Fruit fly (Drosophila melanogaster) whole organism, embryonic: ENCODE data around the gene PIP82.

Experiments used
- B-H2 ChIP-seq: fragments of 200-800 bp; sonication (Bioruptor generic); optimal IDR thresholded peaks from 2 replicates; lab custom pipeline; 2018; ENCODE audit warnings: missing biosample characterization, mild to moderate bottlenecking, missing genetic modification characterization
- CG12071 ChIP-seq: fragments of 200-800 bp; sonication (Bioruptor generic); optimal IDR thresholded peaks from 3 replicates; lab custom pipeline; 2018; ENCODE audit warnings: missing biosample characterization, mild to moderate bottlenecking, missing genetic modification characterization
- CG12104 ChIP-seq: fragments of 200-800 bp; sonication (Bioruptor generic); optimal IDR thresholded peaks from 3 replicates; lab custom pipeline; 2016; ENCODE audit warnings: missing biosample characterization, missing genetic modification characterization
- CG12219 ChIP-seq: fragments of 200-800 bp; sonication (Bioruptor generic); optimal IDR thresholded peaks from 3 replicates; lab custom pipeline; 2018; ENCODE audit warnings: missing biosample characterization, mild to moderate bottlenecking, missing genetic modification characterization
- CG13296 ChIP-seq: fragments of 200-800 bp; sonication (Bioruptor generic); optimal IDR thresholded peaks from 3 replicates; lab custom pipeline; 2018; ENCODE audit warnings: missing biosample characterization, mild to moderate bottlenecking, missing genetic modification characterization
- CG13775 ChIP-seq: fragments of 200-800 bp; sonication (Bioruptor generic); optimal IDR thresholded peaks from 3 replicates; lab custom pipeline; 2017; ENCODE audit warnings: missing biosample characterization, mild to moderate bottlenecking, missing genetic modification characterization
- CG14710 ChIP-seq: fragments of 200-800 bp; sonication (Bioruptor generic); optimal IDR thresholded peaks from 3 replicates; lab custom pipeline; 2019; ENCODE audit warnings: missing biosample characterization, mild to moderate bottlenecking, missing genetic modification characterization, moderate library complexity
- CG1529 ChIP-seq: fragments of 200-800 bp; sonication (Bioruptor generic); optimal IDR thresholded peaks from 3 replicates; lab custom pipeline; 2018; ENCODE audit warnings: missing biosample characterization, missing genetic modification characterization
- CG15696 ChIP-seq: fragments of 200-800 bp; sonication (Bioruptor generic); optimal IDR thresholded peaks from 2 replicates; lab custom pipeline; 2019; ENCODE audit warnings: missing biosample characterization, mild to moderate bottlenecking, missing genetic modification characterization, moderate library complexity
- CG17612 ChIP-seq: fragments of 200-800 bp; sonication (Bioruptor generic); IDR thresholded peaks from 2 replicates; pipeline ENCODE4 v1.3.6; 2022; ENCODE audit warnings: missing biosample characterization, missing genetic modification characterization
- CG18619 ChIP-seq: fragments of 200-800 bp; sonication (Bioruptor generic); optimal IDR thresholded peaks from 3 replicates; lab custom pipeline; 2017; ENCODE audit warnings: missing biosample characterization, mild to moderate bottlenecking, missing genetic modification characterization
- CG2678 ChIP-seq: fragments of 200-800 bp; sonication (Bioruptor generic); optimal IDR thresholded peaks from 3 replicates; lab custom pipeline; 2019; ENCODE audit warnings: missing biosample characterization, mild to moderate bottlenecking, missing genetic modification characterization, moderate library complexity
- CG30403 ChIP-seq: fragments of 200-800 bp; sonication (Bioruptor generic); optimal IDR thresholded peaks from 3 replicates; lab custom pipeline; 2016; ENCODE audit warnings: missing biosample characterization, missing genetic modification characterization
- CG30431 ChIP-seq: fragments of 200-800 bp; sonication (Bioruptor generic); optimal IDR thresholded peaks from 2 replicates; lab custom pipeline; 2017; ENCODE audit warnings: missing biosample characterization, missing genetic modification characterization
- CG31388 ChIP-seq: fragments of 200-800 bp; sonication (Bioruptor generic); optimal IDR thresholded peaks from 2 replicates; lab custom pipeline; 2016; ENCODE audit warnings: missing biosample characterization, missing genetic modification characterization
- CG32767 ChIP-seq: fragments of 200-800 bp; sonication (Bioruptor generic); IDR thresholded peaks from 2 replicates; pipeline ENCODE4 v1.3.6; 2022; ENCODE audit warnings: missing biosample characterization, missing genetic modification characterization
- CG33213 ChIP-seq: fragments of 200-800 bp; sonication (Bioruptor generic); optimal IDR thresholded peaks from 3 replicates; lab custom pipeline; 2016; ENCODE audit warnings: missing biosample characterization, missing genetic modification characterization
- CG34422 ChIP-seq: fragments of 200-800 bp; sonication (Bioruptor generic); IDR thresholded peaks from 3 replicates; pipeline ENCODE4 v1.3.6; 2022; ENCODE audit warnings: missing biosample characterization, missing genetic modification characterization
- CG42726 ChIP-seq: fragments of 200-800 bp; sonication (Bioruptor generic); IDR thresholded peaks from 2 replicates; pipeline ENCODE4 v1.3.6; 2022; ENCODE audit warnings: missing biosample characterization, missing genetic modification characterization; ENCODE audit not compliant: partially characterized antibody
- CG7357 ChIP-seq: fragments of 200-800 bp; sonication (Bioruptor generic); IDR thresholded peaks from 3 replicates; pipeline ENCODE4 v1.3.6; 2022; ENCODE audit warnings: missing biosample characterization, missing genetic modification characterization
- CG8388 ChIP-seq: fragments of 200-800 bp; sonication (Bioruptor generic); optimal IDR thresholded peaks from 2 replicates; lab custom pipeline; 2019; ENCODE audit warnings: missing biosample characterization, mild to moderate bottlenecking, missing genetic modification characterization, moderate library complexity
- CG8478 ChIP-seq: fragments of >200 bp; optimal IDR thresholded peaks from 2 replicates; lab custom pipeline; 2018
- CTCF ChIP-seq: fragments of 200-800 bp; sonication (Bioruptor generic); optimal IDR thresholded peaks from 2 replicates; lab custom pipeline; 2017; ENCODE audit warnings: missing biosample characterization, mild to moderate bottlenecking, missing genetic modification characterization, moderate library complexity
- Drgx ChIP-seq: fragments of 200-800 bp; sonication (Bioruptor generic); IDR thresholded peaks from 2 replicates; pipeline ENCODE4 v1.3.6; 2022; ENCODE audit warnings: missing biosample characterization, missing genetic modification characterization
- Mes4 ChIP-seq: fragments of 200-800 bp; sonication (Bioruptor generic); optimal IDR thresholded peaks from 2 replicates; lab custom pipeline; 2016; ENCODE audit warnings: missing biosample characterization, missing genetic modification characterization
- Rfx ChIP-seq: fragments of 200-800 bp; sonication (Bioruptor generic); IDR thresholded peaks from 2 replicates; pipeline ENCODE4 v1.3.6; 2022; ENCODE audit warnings: missing biosample characterization, missing genetic modification characterization
- Sox100B ChIP-seq: fragments of 200-800 bp; sonication (Bioruptor generic); optimal IDR thresholded peaks from 3 replicates; lab custom pipeline; 2018; ENCODE audit warnings: missing biosample characterization, mild to moderate bottlenecking, missing genetic modification characterization
- Ssrp ChIP-seq: fragments of 200-800 bp; sonication (Bioruptor generic); optimal IDR thresholded peaks from 2 replicates; lab custom pipeline; 2018; ENCODE audit warnings: missing biosample characterization, mild to moderate bottlenecking, missing genetic modification characterization, moderate library complexity
- ato ChIP-seq: fragments of 200-800 bp; sonication (Bioruptor generic); IDR thresholded peaks from 2 replicates; pipeline ENCODE4 v1.3.6; 2022; ENCODE audit warnings: missing biosample characterization, missing genetic modification characterization; ENCODE audit not compliant: partially characterized antibody
- bsh ChIP-seq, 2 experiments: fragments of 200-800 bp; sonication (Bioruptor generic); optimal IDR thresholded peaks; 2 replicates each; lab custom pipeline; 2017 to 2018; ENCODE audit warnings: mild to moderate bottlenecking in 2 of 2, missing biosample characterization in 2 of 2, missing genetic modification characterization in 2 of 2, moderate library complexity in 1 of 2
- chn ChIP-seq: fragments of 200-800 bp; sonication (Bioruptor generic); optimal IDR thresholded peaks from 2 replicates; lab custom pipeline; 2016; ENCODE audit warnings: missing biosample characterization, missing genetic modification characterization
- crol ChIP-seq: fragments of 200-800 bp; sonication (Bioruptor generic); IDR thresholded peaks from 2 replicates; pipeline ENCODE4 v1.3.6; 2022; ENCODE audit warnings: missing biosample characterization, missing genetic modification characterization
- da ChIP-seq: fragments of 200-800 bp; sonication (Bioruptor generic); optimal IDR thresholded peaks from 2 replicates; lab custom pipeline; 2016; ENCODE audit warnings: missing biosample characterization, missing genetic modification characterization
- dmrt11E ChIP-seq: fragments of 200-800 bp; sonication (Bioruptor generic); optimal IDR thresholded peaks from 3 replicates; lab custom pipeline; 2018; ENCODE audit warnings: missing biosample characterization, mild to moderate bottlenecking, missing genetic modification characterization, moderate library complexity
- ewg ChIP-seq: fragments of 200-800 bp; sonication (Bioruptor generic); optimal IDR thresholded peaks from 3 replicates; lab custom pipeline; 2017; ENCODE audit warnings: mild to moderate bottlenecking, missing biosample characterization, missing genetic modification reagents, missing genetic modification characterization
- ftz-f1 ChIP-seq: fragments of 200-800 bp; sonication (Bioruptor generic); optimal IDR thresholded peaks from 2 replicates; lab custom pipeline; 2016; ENCODE audit warnings: missing biosample characterization, missing genetic modification characterization
- jigr1 ChIP-seq: fragments of 200-800 bp; sonication (Bioruptor generic); IDR thresholded peaks from 3 replicates; pipeline ENCODE4 v1.3.6; 2022; ENCODE audit warnings: missing biosample characterization, missing genetic modification characterization
- jing ChIP-seq: fragments of 200-800 bp; sonication (Bioruptor generic); optimal IDR thresholded peaks from 2 replicates; lab custom pipeline; 2018; ENCODE audit warnings: missing biosample characterization, mild to moderate bottlenecking, missing genetic modification characterization
- org-1 ChIP-seq: fragments of 200-800 bp; sonication (Bioruptor generic); optimal IDR thresholded peaks from 2 replicates; lab custom pipeline; 2017; ENCODE audit warnings: missing biosample characterization, missing genetic modification characterization
- pan ChIP-seq, 4 experiments: fragments of >200 bp in 3 of 4; fragments of 200-800 bp in 1 of 4; sonication (Bioruptor generic) in 1 of 4; optimal IDR thresholded peaks in 3 of 4; IDR thresholded peaks in 1 of 4; 2 replicates each; pipeline versions ENCODE4 v1.3.6 to Lab custom; 2017 to 2022; ENCODE audit warnings: missing biosample characterization in 2 of 4, missing genetic modification characterization in 2 of 4, mixed read lengths in 1 of 4
- pho ChIP-seq: fragments of 200-800 bp; sonication (Bioruptor generic); optimal IDR thresholded peaks from 2 replicates; lab custom pipeline; 2016; ENCODE audit warnings: missing biosample characterization, missing genetic modification characterization
- pnt ChIP-seq: fragments of 200-800 bp; sonication (Bioruptor generic); optimal IDR thresholded peaks from 3 replicates; lab custom pipeline; 2016; ENCODE audit warnings: missing biosample characterization, missing genetic modification characterization
- rib ChIP-seq: fragments of 200-800 bp; sonication (Bioruptor generic); IDR thresholded peaks from 2 replicates; pipeline ENCODE4 v1.3.6; 2022; ENCODE audit warnings: missing biosample characterization, missing genetic modification characterization
- ro ChIP-seq: fragments of 200-800 bp; sonication (Bioruptor generic); IDR thresholded peaks from 2 replicates; pipeline ENCODE4 v1.3.6; 2022; ENCODE audit warnings: missing biosample characterization, missing genetic modification characterization
- scrt ChIP-seq: fragments of 200-800 bp; sonication (Bioruptor generic); optimal IDR thresholded peaks from 2 replicates; lab custom pipeline; 2018; ENCODE audit warnings: missing biosample characterization, mild to moderate bottlenecking, missing genetic modification characterization, moderate library complexity
- seq ChIP-seq: fragments of 200-800 bp; sonication (Bioruptor generic); IDR thresholded peaks from 2 replicates; pipeline ENCODE4 v1.3.6; 2022; ENCODE audit warnings: missing biosample characterization, missing genetic modification characterization
- sob ChIP-seq: fragments of 200-800 bp; sonication (Bioruptor generic); IDR thresholded peaks from 2 replicates; pipeline ENCODE4 v1.3.6; 2022; ENCODE audit warnings: missing biosample characterization, missing genetic modification characterization
- tio ChIP-seq: fragments of 200-800 bp; sonication (Bioruptor generic); optimal IDR thresholded peaks from 2 replicates; lab custom pipeline; 2017; ENCODE audit warnings: missing biosample characterization, missing genetic modification characterization, inconsistent platforms
- unc-4 ChIP-seq: fragments of 200-800 bp; sonication (Bioruptor generic); IDR thresholded peaks from 2 replicates; pipeline ENCODE4 v1.3.6; 2022; ENCODE audit warnings: missing biosample characterization, missing genetic modification characterization; ENCODE audit not compliant: partially characterized antibody
- vfl ChIP-seq: fragments of 200-800 bp; sonication (Bioruptor generic); optimal IDR thresholded peaks from 2 replicates; lab custom pipeline; 2016; ENCODE audit warnings: missing biosample characterization, missing genetic modification characterization
- zfh1 ChIP-seq: fragments of 200-800 bp; sonication (Bioruptor generic); IDR thresholded peaks from 3 replicates; pipeline ENCODE4 v1.3.6; 2022; ENCODE audit warnings: missing biosample characterization, missing genetic modification characterization

The PIP82 gene

DNA sequence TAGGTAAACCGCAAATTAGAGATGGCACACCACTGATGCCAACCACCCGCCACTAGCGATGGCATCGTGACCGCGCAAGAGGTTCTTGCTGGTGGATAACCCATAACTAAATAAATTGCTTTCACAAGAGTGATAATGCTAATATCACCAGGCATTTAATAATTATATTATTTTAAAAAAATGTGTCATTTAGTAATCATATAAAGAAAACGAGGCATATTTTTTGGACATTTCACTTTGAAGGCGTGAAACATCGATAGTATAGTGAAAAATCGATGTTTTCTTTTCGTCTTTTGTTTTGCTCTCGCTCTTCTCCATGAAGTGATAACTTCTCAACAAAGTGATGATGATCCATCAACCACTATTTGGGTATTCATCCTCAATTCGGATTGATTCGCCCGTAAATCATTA is 29.3 kb upstream of the PIP82 start, which contains the start of gene IntS4 (continued):
- TF ChIP-seq CG13775, result peak; percentile 73
- peak; percentile 73 for TF ChIP-seq CG30403 (GFP tag; lab: Kevin White, UChicago)
- no peak for TF ChIP-seq ewg (GFP tag; lab: Kevin White, UChicago)
- TF ChIP-seq Sox100B (GFP tag; lab: Kevin White, UChicago), result peak; percentile 42
- peak; percentile 44 for TF ChIP-seq pnt
- TF ChIP-seq CG17612 (GFP tag; lab: Robert Waterston, UW), result no peak
- no peak for TF ChIP-seq jing (GFP tag; lab: Kevin White, UChicago)
- TF ChIP-seq pan (optimal IDR thresholded peaks at IDR 0.05; lab: Kevin White, UChicago), result no peak
- TF ChIP-seq pan (GFP tag; optimal IDR thresholded peaks at IDR 0.05 in 1 of 2, IDR thresholded peaks at IDR 0.05 in 1 of 2), result peak in 1 of 2 experiments; percentile 54
- TF ChIP-seq ftz-f1, result peak; percentile 56
- TF ChIP-seq CTCF (GFP tag; lab: Kevin White, UChicago), result no peak
- TF ChIP-seq CG13296 (GFP tag; lab: Kevin White, UChicago), result peak; percentile 55
- TF ChIP-seq zfh1 (GFP tag; lab: Robert Waterston, UW), result peak; percentile 50; the same call in 1 of the 3 replicates
- TF ChIP-seq chn (GFP tag; lab: Kevin White, UChicago), result peak; percentile 49
- TF ChIP-seq CG33213 (GFP tag; lab: Kevin White, UChicago), result no peak
- TF ChIP-seq CG42726 (GFP tag; lab: Robert Waterston, UW), result peak; percentile 72; the same call in 1 of the 2 replicates
- TF ChIP-seq B-H2, result peak; percentile 79
- TF ChIP-seq sob (GFP tag; lab: Robert Waterston, UW), result peak; percentile 70; the same call in 1 of the 2 replicates
- TF ChIP-seq CG1529 (GFP tag; lab: Kevin White, UChicago), result no peak
- TF ChIP-seq CG15696 (tag; lab: Kevin White, UChicago), result peak; percentile 66
- peak; percentile 42 for TF ChIP-seq CG18619 (GFP tag; lab: Kevin White, UChicago)
- peak; percentile 56 for TF ChIP-seq Drgx (GFP tag; lab: Robert Waterston, UW)
- peak; percentile 52 for TF ChIP-seq CG8388 (GFP tag; lab: Kevin White, UChicago)
- no peak for TF ChIP-seq CG12071 (GFP tag; lab: Kevin White, UChicago)
- peak; percentile 66 for TF ChIP-seq ato (GFP tag; lab: Robert Waterston, UW)
- no peak for TF ChIP-seq CG8478
- peak; percentile 71 for TF ChIP-seq vfl (GFP tag; lab: Kevin White, UChicago)
- TF ChIP-seq CG32767, result no peak
- TF ChIP-seq CG14710 (tag; lab: Kevin White, UChicago), result peak; percentile 74
- TF ChIP-seq pho (GFP tag; lab: Kevin White, UChicago), result peak; percentile 14
- TF ChIP-seq CG12104 (GFP tag; lab: Kevin White, UChicago), result peak; percentile 26
- no peak for TF ChIP-seq CG30431
- TF ChIP-seq CG34422 (GFP tag; lab: Robert Waterston, UW), result peak; percentile 41; the same call in 1 of the 3 replicates
- TF ChIP-seq scrt (GFP tag; lab: Kevin White, UChicago), result peak; percentile 15
- peak in 1 of 2 experiments; percentile 48 for TF ChIP-seq bsh (GFP tag; optimal IDR thresholded peaks at IDR 0.05; lab: Kevin White, UChicago)
- TF ChIP-seq da (GFP tag; lab: Kevin White, UChicago), result no peak
- TF ChIP-seq CG31388 (GFP tag; lab: Kevin White, UChicago), result no peak
- TF ChIP-seq CG2678 (tag; lab: Kevin White, UChicago), result no peak
- no peak for TF ChIP-seq Mes4 (GFP tag; lab: Kevin White, UChicago)
- no peak for TF ChIP-seq ro (GFP tag; lab: Robert Waterston, UW)
- no peak for TF ChIP-seq CG12219 (GFP tag; lab: Kevin White, UChicago)
- peak; percentile 56 for TF ChIP-seq Ssrp (tag; lab: Kevin White, UChicago)
- TF ChIP-seq crol, result no peak
- TF ChIP-seq rib (GFP tag; lab: Robert Waterston, UW), result 0 out of 2 replicates have a peak, but pooled peaks have one; percentile 35
- TF ChIP-seq seq (GFP tag; lab: Robert Waterston, UW), result peak; percentile 40; the same call in 1 of the 2 replicates
- TF ChIP-seq CG7357, result no peak
- TF ChIP-seq jigr1, result no peak
- peak; percentile 96 for TF ChIP-seq unc-4
- TF ChIP-seq org-1 (GFP tag; lab: Kevin White, UChicago), result no peak
- TF ChIP-seq dmrt11E (tag; lab: Kevin White, UChicago), result peak; percentile 45
- peak; percentile 83 for TF ChIP-seq Rfx (GFP tag; lab: Robert Waterston, UW)
- no peak for TF ChIP-seq tio (GFP tag; lab: Kevin White, UChicago)
